Worm (Caenorhabditis elegans): Measurements from ENCODE around the gene F27B3.6.

ce11 chrIII:6607646-6608045, 29.2 kb upstream of the F27B3.6 start:
- TF ChIP-seq ztf-23 (GFP tag; IDR thresholded peaks at IDR 0.05) (no peak), tab-1 (GFP tag; IDR thresholded peaks at IDR 0.05) (no peak), flt-1 (GFP tag; IDR thresholded peaks at IDR 0.05) (no peak), klf-2 (GFP tag; conservative IDR thresholded peaks at IDR 0.05) (no peak), ref-1 (GFP tag; conservative IDR thresholded peaks at IDR 0.05) (no peak)

All from whole organism, midembryonic.